Worm (Caenorhabditis elegans) whole organism, young adult: ENCODE results near the gene C03G6.21.

Source experiments
- C06A6.2 ChIP-seq: fragments of 200-800 bp; sonication (Bioruptor generic); conservative IDR thresholded peaks from 2 replicates; pipeline ENCODE4 v1.3.6; 2022; ENCODE audit warnings: missing genetic modification characterization, missing compliant biosample characterization
- K11D2.4 ChIP-seq: fragments of 200-800 bp; sonication (Bioruptor generic); IDR thresholded peaks from 2 replicates; pipeline ENCODE4 v1.3.6; 2022; ENCODE audit warnings: missing genetic modification reagents, missing genetic modification characterization, missing compliant biosample characterization
- Y95B8A.8 ChIP-seq: fragments of 200-800 bp; sonication (Bioruptor generic); IDR thresholded peaks from 2 replicates; pipeline ENCODE4 v1.3.6; 2022; ENCODE audit warnings: missing genetic modification reagents, missing genetic modification characterization, missing compliant biosample characterization
- ama-1 ChIP-seq, 3 experiments: fragments of 150-350 bp in 1 of 3; sonication (generic microtip) in 2 of 3; optimal IDR thresholded peaks; 2 replicates each; lab custom pipeline; 2014 to 2018; ENCODE audit warnings: missing biosample characterization in 2 of 3, missing genetic modification characterization in 2 of 3, missing genetic modification reagents in 2 of 3
- attf-6 ChIP-seq: fragments of 200-800 bp; sonication (Bioruptor generic); IDR thresholded peaks from 2 replicates; pipeline ENCODE4 v1.3.6; 2022; ENCODE audit warnings: missing genetic modification reagents, missing genetic modification characterization, missing compliant biosample characterization
- cebp-1 ChIP-seq, 2 experiments: fragments of 200-800 bp in 1 of 2; sonication (Bioruptor generic) in 1 of 2; sonication (generic microtip) in 1 of 2; IDR thresholded peaks in 1 of 2; optimal IDR thresholded peaks in 1 of 2; 2 replicates each; pipeline versions ENCODE4 v1.3.6 to Lab custom; 2017 to 2022; ENCODE audit warnings: missing compliant biosample characterization in 2 of 2, missing genetic modification characterization in 2 of 2, mild to moderate bottlenecking in 1 of 2, missing genetic modification reagents in 1 of 2, moderate library complexity in 1 of 2
- cebp-2 ChIP-seq: fragments of 200-800 bp; sonication (Bioruptor generic); IDR thresholded peaks from 2 replicates; pipeline ENCODE4 v1.3.6; 2022; ENCODE audit warnings: missing genetic modification characterization, missing compliant biosample characterization
- ceh-40 ChIP-seq: fragments of 200-800 bp; sonication (Bioruptor generic); IDR thresholded peaks from 2 replicates; pipeline ENCODE4 v1.3.6; 2022; ENCODE audit warnings: missing genetic modification characterization, missing compliant biosample characterization
- dpl-1 ChIP-seq: fragments of 150-350 bp; optimal IDR thresholded peaks from 2 replicates; lab custom pipeline; 2014; ENCODE audit warnings: missing biosample characterization, missing genetic modification reagents, missing genetic modification characterization
- mcd-1 ChIP-seq: fragments of 200-800 bp; sonication (Bioruptor generic); IDR thresholded peaks from 2 replicates; pipeline ENCODE4 v1.3.6; 2022; ENCODE audit warnings: missing genetic modification reagents, missing genetic modification characterization, missing compliant biosample characterization
- mxl-1 ChIP-seq: sonication (generic microtip); optimal IDR thresholded peaks from 2 replicates; lab custom pipeline; 2016; ENCODE audit warnings: missing genetic modification characterization, missing compliant biosample characterization
- nhr-27 ChIP-seq: fragments of 200-800 bp; sonication (Bioruptor generic); optimal IDR thresholded peaks from 2 replicates; lab custom pipeline; 2018; ENCODE audit warnings: mild to moderate bottlenecking, missing genetic modification characterization, moderate library complexity, missing compliant biosample characterization
- snpc-4 ChIP-seq, 5 experiments: fragments of 150-350 bp in 1 of 5; sonication (generic microtip) in 4 of 5; optimal IDR thresholded peaks; 2 replicates each; lab custom pipeline; 2014 to 2018; ENCODE audit warnings: missing genetic modification characterization in 5 of 5, missing biosample characterization in 3 of 5, antibody characterized with exemption in 2 of 5, mild to moderate bottlenecking in 2 of 5, missing compliant biosample characterization in 2 of 5, missing genotype in 2 of 5, moderate library complexity in 2 of 5, missing genetic modification reagents in 1 of 5

DNA sequence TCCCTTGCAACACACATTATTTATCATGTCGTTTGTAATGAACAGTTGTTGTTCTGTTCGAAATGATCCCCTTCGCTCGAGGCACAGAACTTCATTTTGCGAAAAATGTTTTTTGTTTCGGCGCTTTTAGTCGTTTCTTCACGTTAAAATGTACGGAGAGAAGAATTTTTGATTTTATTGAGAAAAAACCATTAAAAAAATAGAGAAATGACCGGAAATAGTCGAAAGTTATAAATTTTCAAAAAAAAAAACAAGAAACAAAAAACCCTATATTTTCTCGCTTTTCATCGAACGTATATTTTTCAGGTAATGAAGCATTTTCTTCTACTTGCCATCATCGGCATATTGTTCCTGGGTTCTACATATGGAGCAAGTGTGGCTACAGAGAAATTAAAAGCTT is 24.3 kb downstream of the C03G6.21 start, which contains the start of gene F10G2.1:
- TF ChIP-seq C06A6.2 (no peak), Y95B8A.8 (GFP tag; lab: Robert Waterston, UW) (no peak), mcd-1 (GFP tag; lab: Robert Waterston, UW) (no peak), attf-6 (no peak), snpc-4 (GFP tag; optimal IDR thresholded peaks at IDR 0.05; lab: Kevin White, UChicago) (no peak), snpc-4 (tag; optimal IDR thresholded peaks at IDR 0.05; lab: Kevin White, UChicago) (no peak), mxl-1 (no peak), nhr-27 (tag; lab: Kevin White, UChicago) (no peak), ceh-40 (GFP tag; lab: Robert Waterston, UW) (no peak), ama-1 (optimal IDR thresholded peaks at IDR 0.05; lab: Kevin White, UChicago) (no peak), ama-1 (GFP tag; optimal IDR thresholded peaks at IDR 0.05; lab: Kevin White, UChicago) (no peak), K11D2.4 (no peak), cebp-2 (GFP tag; lab: Robert Waterston, UW) (no peak), cebp-1 (GFP tag; IDR thresholded peaks at IDR 0.05; lab: Robert Waterston, UW) (no peak), cebp-1 (tag; optimal IDR thresholded peaks at IDR 0.05; lab: Kevin White, UChicago) (no peak), dpl-1 (no peak)
